Fruit fly (Drosophila melanogaster) ovary, adult (tissue): ENCODE data around the gene RabGGTb.
A peak's percentile ranks its signal among the peaks of the same experiment; 100 is the strongest.

Source experiments
- CG17801 ChIP-seq: fragments of 200-800 bp; optimal IDR thresholded peaks from 2 replicates; lab custom pipeline; 2019; ENCODE audit warnings: missing biosample characterization, mild to moderate bottlenecking, missing genetic modification characterization, moderate library complexity; ENCODE audit not compliant: partially characterized antibody

Gene RabGGTb

dm6 chr2L:2897710-2898109, 18.8 kb downstream of the RabGGTb start:
- TF ChIP-seq CG17801 (GFP tag; lab: Kevin White, UChicago) = no peak

dm6 chr2L:2898247-2898646, 19.3 kb downstream of the RabGGTb start:
- no peak for TF ChIP-seq CG17801 (GFP tag; lab: Kevin White, UChicago)

DNA sequence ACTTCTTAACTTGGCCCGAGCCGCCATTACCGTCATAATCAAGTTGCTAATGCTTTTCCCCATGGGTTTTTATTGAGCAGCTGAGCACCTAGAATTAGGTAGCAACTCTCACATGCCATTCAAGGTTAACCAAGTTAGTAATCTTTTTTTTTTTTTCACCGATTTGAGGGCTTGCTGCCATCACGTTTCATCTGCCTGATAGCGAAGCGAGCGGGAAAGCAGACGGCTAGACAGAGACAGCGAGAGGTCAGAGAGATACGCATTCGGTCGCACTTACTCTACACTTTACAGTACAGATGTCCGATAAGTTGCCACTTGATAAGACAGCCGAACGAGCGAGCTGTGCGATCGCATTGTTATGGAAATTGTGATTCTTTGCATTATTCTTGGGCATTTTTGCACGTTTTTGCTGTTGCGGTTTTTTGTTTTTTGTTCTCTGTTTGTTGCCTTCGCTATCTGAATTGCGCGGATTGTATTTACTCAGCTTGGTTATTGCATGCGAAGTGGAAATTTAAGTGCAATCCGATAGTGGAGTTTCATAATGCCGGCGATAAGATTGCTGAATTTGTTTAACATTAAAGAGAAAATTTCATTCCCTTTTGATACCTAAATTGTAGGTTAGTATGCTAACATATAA, 21.6 kb downstream of the RabGGTb start:
- no peak for TF ChIP-seq CG17801 (GFP tag; lab: Kevin White, UChicago)

DNA sequence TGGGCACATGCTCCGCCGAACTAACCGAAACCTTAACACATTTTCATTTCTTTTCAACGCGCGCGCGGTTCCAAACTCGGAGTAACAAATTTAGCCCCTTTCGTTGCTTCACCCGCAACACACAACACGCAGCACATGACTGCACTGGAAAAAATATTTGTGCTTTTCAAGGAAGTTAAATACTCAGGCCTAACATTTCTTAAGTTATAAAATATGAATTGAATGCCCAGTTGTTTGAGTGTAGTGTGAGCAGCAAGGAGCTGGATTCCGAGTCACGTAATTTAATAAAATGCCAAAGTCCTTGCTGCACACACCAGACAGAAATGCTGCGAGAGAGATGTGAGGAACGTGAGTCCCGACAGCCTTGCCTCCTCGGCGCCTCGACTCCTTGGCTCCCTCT, 22.5 kb downstream of the RabGGTb start:
- no peak for TF ChIP-seq CG17801 (GFP tag; lab: Kevin White, UChicago)

DNA sequence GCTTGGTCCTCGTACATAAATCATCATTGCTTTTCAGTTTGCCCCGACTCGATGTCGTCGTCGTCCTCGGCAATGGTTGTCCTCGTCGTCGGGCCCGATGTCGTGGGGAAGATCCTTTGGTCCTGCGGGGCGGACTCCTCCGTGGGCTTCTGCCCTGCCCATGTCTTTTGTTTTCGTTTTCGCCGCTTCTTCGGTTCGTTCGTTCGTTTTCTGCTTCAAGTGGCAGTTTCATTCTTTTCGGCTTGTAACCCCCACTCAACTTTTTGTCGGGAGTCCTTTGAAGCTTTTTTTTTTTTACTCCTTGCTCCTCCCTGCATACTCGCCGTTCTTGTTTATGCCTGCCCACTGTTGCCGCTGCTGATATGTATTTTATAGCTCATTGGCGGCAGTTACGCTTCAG, 24.7 kb downstream of the RabGGTb start:
- no peak for TF ChIP-seq CG17801 (GFP tag; lab: Kevin White, UChicago)

DNA sequence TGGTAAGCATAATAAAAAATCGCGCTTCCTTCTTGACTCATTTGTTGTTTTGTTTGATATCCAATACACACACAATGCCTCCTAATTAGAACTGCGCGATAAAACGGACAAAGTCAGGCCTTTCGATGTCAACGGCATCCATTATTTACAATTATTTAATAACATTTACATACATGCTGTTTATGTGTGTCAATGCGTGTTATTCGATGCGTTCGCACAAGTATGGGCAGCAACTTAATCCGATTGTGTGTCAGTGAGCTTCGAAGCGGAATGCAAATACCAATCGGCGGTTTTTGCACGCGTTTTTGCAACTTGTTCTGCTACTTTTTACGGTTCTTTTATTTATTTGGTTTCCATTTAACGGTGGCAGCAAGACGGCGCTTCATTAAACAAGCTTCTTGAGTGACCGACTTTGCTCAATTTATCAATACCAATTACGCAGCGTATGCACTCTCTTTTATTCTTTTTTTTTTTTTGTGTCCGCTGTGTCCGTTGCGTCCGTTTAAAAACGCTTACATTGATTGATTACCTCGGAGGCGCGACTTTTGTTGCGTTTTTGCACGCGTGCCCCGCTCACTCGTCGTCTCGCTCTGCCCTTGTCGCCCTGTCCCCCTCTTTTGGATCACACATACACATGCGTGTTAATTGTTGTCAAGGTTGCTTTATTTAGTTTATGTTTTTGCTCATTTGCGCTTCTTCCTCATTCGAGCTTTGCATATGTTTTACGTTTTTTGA, 25.6 kb downstream of the RabGGTb start:
- TF ChIP-seq CG17801 (GFP tag; lab: Kevin White, UChicago) = no peak

dm6 chr2L:2905051-2905446, 26.1 kb downstream of the RabGGTb start:
- TF ChIP-seq CG17801 (GFP tag; lab: Kevin White, UChicago) = peak; percentile 95

DNA sequence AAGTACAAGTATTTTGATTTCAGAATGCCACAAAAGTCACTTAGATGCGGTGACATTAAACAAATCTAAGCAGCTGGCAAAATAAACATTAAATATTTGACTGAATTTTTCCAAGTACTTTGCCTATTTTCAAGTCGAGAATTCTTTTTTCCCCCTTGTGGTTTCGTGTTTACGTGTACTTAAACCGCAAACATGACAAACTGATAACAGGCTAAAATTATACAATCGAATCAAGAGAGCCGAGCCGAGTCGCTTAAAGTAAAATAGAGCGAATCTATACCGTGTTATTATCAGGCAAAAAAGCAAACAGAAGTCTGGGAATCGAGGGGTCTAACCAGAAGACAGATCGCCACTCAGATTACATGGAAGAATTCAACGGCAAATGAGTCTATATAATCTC, 27.2 kb downstream of the RabGGTb start:
- TF ChIP-seq CG17801 (GFP tag; lab: Kevin White, UChicago) = no peak

- no peak for TF ChIP-seq CG17801 (GFP tag; lab: Kevin White, UChicago)
These were observed 28.9 kb downstream of the RabGGTb start for dm6 chr2L:2907776-2908175.

DNA sequence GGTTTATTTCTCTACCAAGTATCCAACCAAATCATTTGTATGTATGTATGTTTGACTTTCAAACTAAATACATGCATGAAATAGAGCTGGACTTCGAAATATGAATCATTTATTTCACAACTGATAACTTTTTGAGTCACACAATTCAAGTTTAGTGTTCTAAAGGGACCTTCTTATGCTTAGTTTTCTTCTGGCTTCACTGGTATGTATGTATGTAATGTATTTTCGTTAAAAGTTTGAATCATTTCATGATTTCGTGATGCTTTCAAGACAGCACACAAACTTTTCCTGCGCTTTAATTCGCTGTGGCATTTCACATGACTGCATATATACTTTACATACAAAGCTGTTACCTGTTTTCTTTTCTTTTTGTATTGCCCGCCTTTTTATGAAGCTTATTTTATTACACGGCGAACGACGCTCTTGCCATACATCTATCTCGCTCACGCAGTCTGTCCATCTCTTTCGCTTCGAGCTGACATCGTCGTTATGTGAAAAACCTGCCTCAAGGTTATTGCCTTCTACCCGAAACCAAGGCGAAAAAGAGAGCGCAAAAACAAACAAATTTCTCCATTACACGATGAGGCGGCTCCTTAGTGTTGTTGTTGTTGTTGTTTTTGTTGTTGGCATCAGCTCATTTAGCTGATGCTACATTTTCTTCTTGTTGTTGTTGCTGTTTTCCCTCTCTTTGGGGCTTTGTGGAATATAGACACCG, 29.7 kb downstream of the RabGGTb start:
- peak; percentile 37 for TF ChIP-seq CG17801 (GFP tag; lab: Kevin White, UChicago)

dm6 chr2L:2909495-2909894, 30.6 kb downstream of the RabGGTb start:
- no peak for TF ChIP-seq CG17801 (GFP tag; lab: Kevin White, UChicago)

DNA sequence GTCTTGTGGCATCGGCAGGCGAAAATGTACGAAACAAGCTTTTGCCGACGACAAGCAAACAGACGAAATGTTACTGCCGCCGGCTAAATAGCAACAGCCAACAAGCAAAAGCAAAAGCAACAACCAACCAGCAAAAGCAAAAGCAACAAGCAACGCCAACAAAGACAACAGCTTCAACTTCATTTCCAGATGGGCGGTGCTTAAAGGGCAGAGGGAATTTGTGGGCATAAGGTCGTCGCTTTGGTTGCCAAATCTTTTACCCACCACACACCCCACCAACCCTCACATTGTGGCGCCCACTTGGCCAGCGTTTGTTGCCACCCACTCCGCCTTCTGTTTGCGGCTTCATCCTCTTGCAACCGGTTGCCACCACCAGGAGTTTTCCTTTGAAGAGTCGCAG, 32.0 kb downstream of the RabGGTb start:
- TF ChIP-seq CG17801 (GFP tag; lab: Kevin White, UChicago) = no peak

- TF ChIP-seq CG17801 (GFP tag; lab: Kevin White, UChicago) = no peak
These were observed 41.7 kb downstream of the RabGGTb start for dm6 chr2L:2920641-2921040.

- peak; percentile 78 for TF ChIP-seq CG17801 (GFP tag; lab: Kevin White, UChicago)
These were observed 45.4 kb downstream of the RabGGTb start for dm6 chr2L:2924266-2924801.
